Worm (Caenorhabditis elegans): ENCODE results near the gene T05B9.1.

ce11 chrII:11268822-11269221, 7.8 kb upstream of the T05B9.1 start, which contains the start of gene cut-1:
- TF ChIP-seq ama-1 (optimal IDR thresholded peaks at IDR 0.05) = no peak
- no peak for TF ChIP-seq mdl-1 (tag; optimal IDR thresholded peaks at IDR 0.05)
- TF ChIP-seq zag-1 (tag; optimal IDR thresholded peaks at IDR 0.05) = no peak
- no peak for TF ChIP-seq egl-27 (tag; optimal IDR thresholded peaks at IDR 0.05)
- no peak for TF ChIP-seq lin-13 (GFP tag; optimal IDR thresholded peaks at IDR 0.05)
- no peak for TF ChIP-seq pqm-1 (tag; optimal IDR thresholded peaks at IDR 0.05)
- TF ChIP-seq nhr-237 (tag; optimal IDR thresholded peaks at IDR 0.05) = no peak
- TF ChIP-seq ZK546.5 (tag; optimal IDR thresholded peaks at IDR 0.05) = no peak
- no peak for TF ChIP-seq unc-62 (GFP tag; optimal IDR thresholded peaks at IDR 0.05 in 1 of 2)
- no peak for TF ChIP-seq unc-62 (tag; optimal IDR thresholded peaks at IDR 0.05)
- TF ChIP-seq lin-38 (GFP tag; IDR thresholded peaks at IDR 0.05) = no peak
- TF ChIP-seq mdt-29 (GFP tag; IDR thresholded peaks at IDR 0.05) = no peak
